Worm (Caenorhabditis elegans): Measurements from ENCODE around the gene col-93.
A peak's percentile ranks its signal among the peaks of the same experiment; 100 is the strongest.

The col-93 gene

DNA sequence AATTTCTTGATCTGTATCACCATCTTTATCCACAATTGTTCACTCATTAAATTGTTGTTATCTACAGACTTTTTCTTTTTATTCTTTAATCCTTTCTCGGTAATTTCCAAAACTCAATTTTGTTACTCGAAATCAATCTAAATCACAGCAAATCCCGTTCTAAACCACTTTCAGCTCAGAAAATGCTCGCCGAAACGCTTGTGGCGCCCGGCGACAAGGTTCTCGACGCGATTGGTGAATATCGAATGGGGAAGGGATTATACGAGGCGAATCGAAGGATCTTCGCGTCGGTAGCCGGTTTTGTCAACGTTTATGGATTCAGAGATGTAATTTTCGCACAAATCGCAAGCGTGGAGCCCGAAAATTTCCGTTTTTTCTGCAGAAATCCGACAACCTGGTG lies 23.5 kb upstream of the col-93 start, which contains the start of gene exos-1:
TSS of gene exos-1 (plus strand) at position 175 of the 400 bp plus-strand sequence.
- TF ChIP-seq ceh-2 (tag; optimal IDR thresholded peaks at IDR 0.05): no peak
- no peak for TF ChIP-seq ttx-3 (tag; optimal IDR thresholded peaks at IDR 0.05)
- no peak for TF ChIP-seq ceh-18 (tag; optimal IDR thresholded peaks at IDR 0.05)
- TF ChIP-seq pqm-1 (tag; optimal IDR thresholded peaks at IDR 0.05): no peak
- no peak for TF ChIP-seq ceh-31 (tag; optimal IDR thresholded peaks at IDR 0.05)
- no peak for TF ChIP-seq elt-2 (tag; optimal IDR thresholded peaks at IDR 0.05)
- TF ChIP-seq hlh-15 (tag; optimal IDR thresholded peaks at IDR 0.05): no peak
- TF ChIP-seq unc-42 (tag; optimal IDR thresholded peaks at IDR 0.05): no peak
- no peak for TF ChIP-seq unc-55 (GFP tag; optimal IDR thresholded peaks at IDR 0.05)
- TF ChIP-seq ceh-14 (tag; optimal IDR thresholded peaks at IDR 0.05): no peak
- no peak for TF ChIP-seq sox-2 (GFP tag; IDR thresholded peaks at IDR 0.05)
- TF ChIP-seq ceh-34 (tag; optimal IDR thresholded peaks at IDR 0.05): no peak
- no peak for TF ChIP-seq odd-2 (tag; optimal IDR thresholded peaks at IDR 0.05)
- no peak for TF ChIP-seq gmeb-2 (tag; optimal IDR thresholded peaks at IDR 0.05)
- TF ChIP-seq pros-1 (tag; optimal IDR thresholded peaks at IDR 0.05): no peak
- no peak for TF ChIP-seq Y22D7AL.16 (tag; optimal IDR thresholded peaks at IDR 0.05)

DNA sequence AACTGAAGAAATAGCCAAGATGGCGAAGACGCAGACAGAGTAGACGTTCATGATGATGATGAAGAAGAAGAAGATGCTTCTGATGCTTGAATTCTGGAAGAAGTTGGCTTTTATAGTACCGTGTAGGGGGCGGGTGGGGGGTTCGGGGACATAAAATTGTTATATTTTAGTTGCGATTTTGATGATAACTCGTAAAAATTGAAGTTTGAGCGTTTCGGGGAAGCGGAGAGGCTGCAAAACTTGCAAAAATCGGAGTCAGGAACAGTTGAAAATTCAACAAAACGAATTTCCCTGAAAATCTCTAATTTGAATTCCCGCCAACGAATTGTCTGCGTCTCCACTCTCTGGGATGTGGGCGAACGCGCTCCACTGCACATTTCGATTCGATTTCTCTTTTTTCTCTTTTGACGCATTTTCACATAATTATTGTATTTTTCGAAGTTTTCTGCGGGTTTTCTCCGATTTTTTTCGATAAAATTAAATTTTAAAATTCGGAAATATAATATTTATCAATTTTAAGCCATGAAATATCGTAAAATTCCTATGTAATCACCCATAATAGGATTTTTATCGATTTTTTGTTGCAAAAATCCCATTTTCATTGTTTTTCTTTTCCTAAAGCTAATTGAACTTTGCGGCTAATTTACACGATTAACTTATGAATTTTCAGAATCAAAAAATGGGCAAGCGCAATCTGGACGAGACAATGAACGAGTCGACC lies 22.3 kb upstream of the col-93 start, which contains the start of the genes fipr-17 and Y48A6B.3:
TSS of gene fipr-17 (minus strand) at position 51 of the 721 bp plus-strand sequence.
TSS of gene Y48A6B.3 (plus strand) at position 671 of the 721 bp plus-strand sequence.
- TF ChIP-seq ceh-22 (tag; optimal IDR thresholded peaks at IDR 0.05) (no peak), unc-42 (tag; optimal IDR thresholded peaks at IDR 0.05) (peak; percentile 68), K02D7.2 (tag; optimal IDR thresholded peaks at IDR 0.05) (no peak), elt-2 (tag; optimal IDR thresholded peaks at IDR 0.05) (peak; percentile 49), Y22D7AL.16 (tag; optimal IDR thresholded peaks at IDR 0.05) (no peak), mec-3 (tag; optimal IDR thresholded peaks at IDR 0.05; ENCODE audit: borderline replicate concordance) (no peak), K09A11.1 (tag; optimal IDR thresholded peaks at IDR 0.05; ENCODE audit: insufficient read depth) (no peak), fax-1 (tag; optimal IDR thresholded peaks at IDR 0.05) (no peak), unc-55 (GFP tag; optimal IDR thresholded peaks at IDR 0.05) (peak; percentile 39), unc-86 (tag; optimal IDR thresholded peaks at IDR 0.05) (peak; percentile 26), ztf-16 (tag; optimal IDR thresholded peaks at IDR 0.05) (no peak), C08G9.2 (tag; optimal IDR thresholded peaks at IDR 0.05) (no peak), eyg-1 (tag; optimal IDR thresholded peaks at IDR 0.05) (no peak), ttx-3 (tag; optimal IDR thresholded peaks at IDR 0.05) (peak; percentile 2), fkh-6 (tag; optimal IDR thresholded peaks at IDR 0.05) (no peak), dve-1 (tag; optimal IDR thresholded peaks at IDR 0.05) (peak; percentile 54), nfya-1 (tag; optimal IDR thresholded peaks at IDR 0.05) (peak; percentile 80), ceh-31 (tag; optimal IDR thresholded peaks at IDR 0.05) (peak; percentile 63), ceh-18 (tag; optimal IDR thresholded peaks at IDR 0.05) (peak; percentile 9), pros-1 (tag; optimal IDR thresholded peaks at IDR 0.05) (peak; percentile 14), ceh-34 (tag; optimal IDR thresholded peaks at IDR 0.05) (peak; percentile 38), tbx-2 (tag; optimal IDR thresholded peaks at IDR 0.05) (peak; percentile 21), ceh-9 (tag; optimal IDR thresholded peaks at IDR 0.05) (no peak), hlh-30 (tag; optimal IDR thresholded peaks at IDR 0.05; ENCODE audit: insufficient read depth) (peak; percentile 12), ceh-48 (tag; optimal IDR thresholded peaks at IDR 0.05) (peak; percentile 60)

DNA sequence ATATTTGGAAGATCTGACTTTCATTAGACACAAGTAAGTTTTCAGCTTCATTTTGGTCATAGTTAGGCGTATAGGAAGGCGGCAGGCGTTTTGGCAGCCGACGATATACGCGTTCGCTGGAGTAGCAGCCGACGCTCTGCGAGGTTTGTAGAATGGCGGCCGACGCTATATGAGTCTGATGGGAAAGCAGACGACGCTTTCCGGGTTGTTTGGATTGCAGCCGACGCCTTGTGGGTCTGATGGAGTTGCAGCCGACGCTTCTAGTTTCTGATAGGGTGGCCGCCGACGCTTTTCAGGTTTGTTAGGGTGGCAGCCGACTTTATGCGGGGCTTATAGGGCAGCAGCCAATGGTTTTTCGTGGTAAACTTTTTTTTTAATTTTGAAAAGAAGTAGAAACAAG lies 17.4 kb upstream of the col-93 start:
- TF ChIP-seq ahr-1 (tag; optimal IDR thresholded peaks at IDR 0.05): no peak
- no peak for TF ChIP-seq pha-4 (tag; optimal IDR thresholded peaks at IDR 0.05)
- TF ChIP-seq Y22D7AL.16 (tag; optimal IDR thresholded peaks at IDR 0.05): no peak
- no peak for TF ChIP-seq ama-1 (optimal IDR thresholded peaks at IDR 0.05)
- TF ChIP-seq pat-9 (tag; optimal IDR thresholded peaks at IDR 0.05): no peak
- no peak for TF ChIP-seq pqm-1 (tag; optimal IDR thresholded peaks at IDR 0.05)
- no peak for TF ChIP-seq ceh-45 (GFP tag; IDR thresholded peaks at IDR 0.05)
- TF ChIP-seq elt-4 (tag; optimal IDR thresholded peaks at IDR 0.05): no peak
- TF ChIP-seq pax-1 (tag; optimal IDR thresholded peaks at IDR 0.05): no peak
- no peak for TF ChIP-seq ttx-3 (tag; optimal IDR thresholded peaks at IDR 0.05)
- TF ChIP-seq zip-5 (tag; optimal IDR thresholded peaks at IDR 0.05): no peak
- TF ChIP-seq pros-1 (tag; optimal IDR thresholded peaks at IDR 0.05): no peak
- no peak for TF ChIP-seq ceh-34 (tag; optimal IDR thresholded peaks at IDR 0.05)
- TF ChIP-seq hlh-15 (tag; optimal IDR thresholded peaks at IDR 0.05): no peak
- TF ChIP-seq ceh-22 (tag; optimal IDR thresholded peaks at IDR 0.05): no peak
- TF ChIP-seq F13H6.1 (tag; optimal IDR thresholded peaks at IDR 0.05): no peak
- TF ChIP-seq tbx-7 (tag; optimal IDR thresholded peaks at IDR 0.05): no peak
- TF ChIP-seq dmd-4 (tag; optimal IDR thresholded peaks at IDR 0.05; ENCODE audit: borderline replicate concordance): no peak
